Worm (Caenorhabditis elegans) whole organism, L1 larva: ENCODE measurements around the gene K05F6.8.
"Not testable (repeated sequence)": the region's sequence is repeated elsewhere in the genome, so short reads cannot be mapped to it uniquely, and the experiment has no call there.

Source experiments
- egl-27 ChIP-seq, 2 experiments: fragments of 150-350 bp in 1 of 2; sonication (generic microtip); optimal IDR thresholded peaks; 3 replicates each; lab custom pipeline; 2017 to 2018; ENCODE audit warnings: missing biosample characterization in 2 of 2, missing genetic modification characterization in 2 of 2, missing genetic modification reagents in 2 of 2
- elt-2 ChIP-seq: sonication (generic microtip); optimal IDR thresholded peaks from 2 replicates; lab custom pipeline; 2016; ENCODE audit warnings: missing genetic modification characterization, mild to moderate bottlenecking, inconsistent platforms, missing compliant biosample characterization, missing genetic modification reagents
- ztf-4 ChIP-seq: fragments of 150-350 bp; optimal IDR thresholded peaks from 2 replicates; lab custom pipeline; 2014; ENCODE audit warnings: missing biosample characterization, missing genetic modification characterization

- TF ChIP-seq ztf-4 (tag; lab: Kevin White, UChicago); elt-2; egl-27 (tag; optimal IDR thresholded peaks at IDR 0.05; lab: Kevin White, UChicago): not testable (repeated sequence)
Measured at ce11 chrII:1540628-1541027, 26.9 kb downstream of the K05F6.8 start, which contains the start of gene poml-4.
